Comparison of ENCODE assay signal across 1 worm cellular context in genomic region chrII:8959081-8959480, ce11.
TF ChIP-seq lines count a peak whose summit lies in the region.

No protein-coding gene starts in this region.

TF ChIP-seq in whole organism, L1 larva, 84 proteins besides CTCF, POLR2A, EP300 and RAD21 (continued from another document):
- TF ChIP-seq ztf-4 (tag; optimal IDR thresholded peaks at IDR 0.05; lab: Kevin White, UChicago), result no peak
